Worm (Caenorhabditis elegans) whole organism, early embryonic: ENCODE data around the gene puf-8.

Source experiments
- aly-1 ChIP-seq: sonication (generic microtip); optimal IDR thresholded peaks from 2 replicates; lab custom pipeline; 2016; ENCODE audit warnings: missing genetic modification characterization, missing compliant biosample characterization
- ama-1 ChIP-seq: fragments of 150-350 bp; optimal IDR thresholded peaks from 2 replicates; lab custom pipeline; 2014
- flt-1 ChIP-seq: fragments of 200-800 bp; sonication (Bioruptor generic); IDR thresholded peaks from 2 replicates; pipeline ENCODE4 v1.3.6; 2022; ENCODE audit warnings: missing genetic modification characterization, missing compliant biosample characterization
- hmg-4 ChIP-seq: fragments of 200-800 bp; sonication (Bioruptor generic); optimal IDR thresholded peaks from 2 replicates; lab custom pipeline; 2018; ENCODE audit warnings: mild to moderate bottlenecking, missing genetic modification characterization, missing compliant biosample characterization
- tbx-37 ChIP-seq: fragments of 200-800 bp; sonication (Bioruptor generic); conservative IDR thresholded peaks from 2 replicates; pipeline ENCODE4 v1.3.6; 2022; ENCODE audit warnings: missing genetic modification reagents, missing genetic modification characterization, missing compliant biosample characterization

DNA sequence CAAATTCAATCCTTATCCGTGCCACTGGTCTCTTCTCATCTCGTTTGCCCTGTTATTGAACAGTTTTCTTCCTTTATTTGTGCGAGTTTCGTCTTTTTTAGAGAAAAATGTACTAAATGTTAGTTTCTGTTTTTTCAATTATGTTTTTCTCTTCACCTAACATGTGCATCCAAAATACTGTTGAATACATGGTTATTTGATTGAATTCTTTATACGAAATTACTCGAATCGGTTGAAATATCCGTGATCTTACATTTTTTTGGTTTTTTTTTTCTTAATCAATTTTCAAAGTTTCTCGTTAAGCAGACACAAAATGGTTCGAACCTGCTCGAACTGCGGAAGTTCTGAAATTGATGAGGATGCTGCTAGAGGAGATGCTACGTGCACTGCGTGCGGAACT lies 7.5 kb upstream of the puf-8 start, which contains the start of gene brf-1:
- TF ChIP-seq ama-1: no peak
- no peak for TF ChIP-seq aly-1 (tag; lab: Kevin White, UChicago)
- no peak for TF ChIP-seq flt-1 (GFP tag; lab: Robert Waterston, UW)
- no peak for TF ChIP-seq hmg-4 (GFP tag; lab: Kevin White, UChicago)
- no peak for TF ChIP-seq tbx-37 (GFP tag; lab: Robert Waterston, UW)
